Worm (Caenorhabditis elegans) whole organism, young adult: ENCODE measurements around the gene catp-6.

Source experiments
- B0019.2 ChIP-seq: fragments of 200-800 bp; sonication (Bioruptor generic); conservative IDR thresholded peaks from 2 replicates; pipeline ENCODE4 v1.3.6; 2022; ENCODE audit warnings: missing genetic modification reagents, missing genetic modification characterization, missing compliant biosample characterization
- B0261.1 ChIP-seq: sonication (generic microtip); optimal IDR thresholded peaks from 2 replicates; lab custom pipeline; 2016; ENCODE audit warnings: mild to moderate bottlenecking, missing genetic modification characterization, moderate library complexity, missing compliant biosample characterization
- C06A6.2 ChIP-seq: fragments of 200-800 bp; sonication (Bioruptor generic); conservative IDR thresholded peaks from 2 replicates; pipeline ENCODE4 v1.3.6; 2022; ENCODE audit warnings: missing genetic modification characterization, missing compliant biosample characterization
- F22D6.2 ChIP-seq: sonication (generic microtip); optimal IDR thresholded peaks from 2 replicates; lab custom pipeline; 2016; ENCODE audit warnings: mild to moderate bottlenecking, missing genetic modification characterization, missing compliant biosample characterization
- F33H1.4 ChIP-seq: fragments of 200-800 bp; sonication (Bioruptor generic); IDR thresholded peaks from 2 replicates; pipeline ENCODE4 v1.3.6; 2022; ENCODE audit warnings: missing genetic modification reagents, missing genetic modification characterization, missing compliant biosample characterization
- F37B4.10 ChIP-seq: fragments of 200-800 bp; sonication (Bioruptor generic); IDR thresholded peaks from 2 replicates; pipeline ENCODE4 v1.3.6; 2022; ENCODE audit warnings: missing genetic modification characterization, missing compliant biosample characterization
- F39B2.1 ChIP-seq: fragments of 200-800 bp; sonication (Bioruptor generic); IDR thresholded peaks from 2 replicates; pipeline ENCODE4 v1.3.6; 2022; ENCODE audit warnings: missing genetic modification reagents, missing genetic modification characterization, missing compliant biosample characterization
- F52B5.7 ChIP-seq: sonication (generic microtip); optimal IDR thresholded peaks from 2 replicates; lab custom pipeline; 2016; ENCODE audit warnings: mild to moderate bottlenecking, missing genetic modification characterization, missing compliant biosample characterization
- F55B11.4 ChIP-seq: sonication (generic microtip); optimal IDR thresholded peaks from 2 replicates; lab custom pipeline; 2016; ENCODE audit warnings: missing compliant biosample characterization, missing genetic modification characterization, borderline replicate concordance; ENCODE audit not compliant: insufficient read depth
- F57A8.1 ChIP-seq: fragments of 200-800 bp; sonication (Bioruptor generic); optimal IDR thresholded peaks from 2 replicates; lab custom pipeline; 2018; ENCODE audit warnings: mild to moderate bottlenecking, missing genetic modification characterization, moderate library complexity, missing compliant biosample characterization
- K11D2.4 ChIP-seq: fragments of 200-800 bp; sonication (Bioruptor generic); IDR thresholded peaks from 2 replicates; pipeline ENCODE4 v1.3.6; 2022; ENCODE audit warnings: missing genetic modification reagents, missing genetic modification characterization, missing compliant biosample characterization
- T07F8.4 ChIP-seq: sonication (generic microtip); optimal IDR thresholded peaks from 2 replicates; lab custom pipeline; 2016; ENCODE audit warnings: mild to moderate bottlenecking, missing genetic modification characterization, moderate library complexity, missing compliant biosample characterization
- Y56A3A.18 ChIP-seq: fragments of 200-800 bp; sonication (Bioruptor generic); IDR thresholded peaks from 2 replicates; pipeline ENCODE4 v1.3.6; 2022; ENCODE audit warnings: missing genetic modification reagents, missing genetic modification characterization, missing compliant biosample characterization
- Y95B8A.8 ChIP-seq: fragments of 200-800 bp; sonication (Bioruptor generic); IDR thresholded peaks from 2 replicates; pipeline ENCODE4 v1.3.6; 2022; ENCODE audit warnings: missing genetic modification reagents, missing genetic modification characterization, missing compliant biosample characterization
- ZK185.1 ChIP-seq: sonication (generic microtip); optimal IDR thresholded peaks from 2 replicates; lab custom pipeline; 2016; ENCODE audit warnings: mild to moderate bottlenecking, missing genetic modification characterization, missing compliant biosample characterization; ENCODE audit not compliant: poor library complexity, severe bottlenecking
- aptf-3 ChIP-seq: fragments of 200-800 bp; sonication (Bioruptor generic); IDR thresholded peaks from 2 replicates; pipeline ENCODE4 v1.3.6; 2022; ENCODE audit warnings: missing genetic modification characterization, missing compliant biosample characterization
- athp-1 ChIP-seq: sonication (generic microtip); optimal IDR thresholded peaks from 2 replicates; lab custom pipeline; 2017; ENCODE audit warnings: mild to moderate bottlenecking, missing genetic modification characterization, missing compliant biosample characterization
- attf-5 ChIP-seq: fragments of 200-800 bp; sonication (Bioruptor generic); optimal IDR thresholded peaks from 2 replicates; lab custom pipeline; 2018; ENCODE audit warnings: mild to moderate bottlenecking, missing genetic modification characterization, missing compliant biosample characterization
- attf-6 ChIP-seq: fragments of 200-800 bp; sonication (Bioruptor generic); IDR thresholded peaks from 2 replicates; pipeline ENCODE4 v1.3.6; 2022; ENCODE audit warnings: missing genetic modification reagents, missing genetic modification characterization, missing compliant biosample characterization
- bed-2 ChIP-seq: fragments of 200-800 bp; sonication (Bioruptor generic); IDR thresholded peaks from 2 replicates; pipeline ENCODE4 v1.3.6; 2022; ENCODE audit warnings: missing genetic modification reagents, missing genetic modification characterization, missing compliant biosample characterization
- ceh-100 ChIP-seq: fragments of 200-800 bp; sonication (Bioruptor generic); IDR thresholded peaks from 2 replicates; pipeline ENCODE4 v1.3.6; 2022; ENCODE audit warnings: missing genetic modification reagents, missing genetic modification characterization, missing compliant biosample characterization
- ceh-40 ChIP-seq: fragments of 200-800 bp; sonication (Bioruptor generic); IDR thresholded peaks from 2 replicates; pipeline ENCODE4 v1.3.6; 2022; ENCODE audit warnings: missing genetic modification characterization, missing compliant biosample characterization
- ceh-79 ChIP-seq: sonication (generic microtip); optimal IDR thresholded peaks from 2 replicates; lab custom pipeline; 2017; ENCODE audit warnings: mild to moderate bottlenecking, missing genetic modification characterization, missing compliant biosample characterization
- ceh-91 ChIP-seq: fragments of 200-800 bp; sonication (Bioruptor generic); IDR thresholded peaks from 2 replicates; pipeline ENCODE4 v1.3.6; 2022; ENCODE audit warnings: missing genetic modification reagents, missing genetic modification characterization, missing compliant biosample characterization
- chd-7 ChIP-seq: sonication (generic microtip); optimal IDR thresholded peaks from 2 replicates; lab custom pipeline; 2016; ENCODE audit warnings: mild to moderate bottlenecking, missing genetic modification characterization, moderate library complexity, missing compliant biosample characterization
- efl-1 ChIP-seq: fragments of 150-350 bp; optimal IDR thresholded peaks from 2 replicates; lab custom pipeline; 2014; ENCODE audit warnings: missing biosample characterization, missing genetic modification reagents, missing genetic modification characterization
- egl-18 ChIP-seq: fragments of 200-800 bp; sonication (Bioruptor generic); IDR thresholded peaks from 2 replicates; pipeline ENCODE4 v1.3.6; 2022; ENCODE audit warnings: missing genetic modification reagents, missing genetic modification characterization, missing compliant biosample characterization
- fkh-3 ChIP-seq: sonication (generic microtip); optimal IDR thresholded peaks from 2 replicates; lab custom pipeline; 2016; ENCODE audit warnings: mild to moderate bottlenecking, missing genetic modification characterization, missing compliant biosample characterization
- lag-1 ChIP-seq: fragments of 200-800 bp; sonication (Bioruptor generic); IDR thresholded peaks from 2 replicates; pipeline ENCODE4 v1.3.6; 2022; ENCODE audit warnings: missing genetic modification reagents, missing genetic modification characterization, missing compliant biosample characterization
- lin-40 ChIP-seq: sonication (generic microtip); optimal IDR thresholded peaks from 2 replicates; lab custom pipeline; 2016; ENCODE audit warnings: missing genetic modification characterization, mild to moderate bottlenecking, missing compliant biosample characterization, missing genotype, missing genetic modification reagents
- madf-3 ChIP-seq: fragments of 200-800 bp; sonication (Bioruptor generic); IDR thresholded peaks from 2 replicates; pipeline ENCODE4 v1.3.6; 2022; ENCODE audit warnings: missing genetic modification reagents, missing genetic modification characterization, missing compliant biosample characterization
- mcd-1 ChIP-seq: fragments of 200-800 bp; sonication (Bioruptor generic); IDR thresholded peaks from 2 replicates; pipeline ENCODE4 v1.3.6; 2022; ENCODE audit warnings: missing genetic modification reagents, missing genetic modification characterization, missing compliant biosample characterization
- nhr-27 ChIP-seq: fragments of 200-800 bp; sonication (Bioruptor generic); optimal IDR thresholded peaks from 2 replicates; lab custom pipeline; 2018; ENCODE audit warnings: mild to moderate bottlenecking, missing genetic modification characterization, moderate library complexity, missing compliant biosample characterization
- nhr-90 ChIP-seq: sonication (generic microtip); optimal IDR thresholded peaks from 2 replicates; lab custom pipeline; 2016; ENCODE audit warnings: missing genotype, mild to moderate bottlenecking, missing genetic modification characterization, missing compliant biosample characterization
- pbrm-1 ChIP-seq: fragments of 200-800 bp; sonication (Bioruptor generic); IDR thresholded peaks from 2 replicates; pipeline ENCODE4 v1.3.6; 2022; ENCODE audit warnings: missing genetic modification reagents, missing genetic modification characterization, missing compliant biosample characterization
- sea-2 ChIP-seq: fragments of 200-800 bp; sonication (Bioruptor generic); IDR thresholded peaks from 2 replicates; pipeline ENCODE4 v1.3.6; 2022; ENCODE audit warnings: missing genetic modification characterization, missing compliant biosample characterization
- snpc-4 ChIP-seq, 5 experiments: fragments of 150-350 bp in 1 of 5; sonication (generic microtip) in 4 of 5; optimal IDR thresholded peaks; 2 replicates each; lab custom pipeline; 2014 to 2018; ENCODE audit warnings: missing genetic modification characterization in 5 of 5, missing biosample characterization in 3 of 5, antibody characterized with exemption in 2 of 5, mild to moderate bottlenecking in 2 of 5, missing compliant biosample characterization in 2 of 5, missing genotype in 2 of 5, moderate library complexity in 2 of 5, missing genetic modification reagents in 1 of 5
- tbp1 ChIP-seq: fragments of 200-800 bp; sonication (Bioruptor generic); optimal IDR thresholded peaks from 2 replicates; lab custom pipeline; 2018; ENCODE audit warnings: mild to moderate bottlenecking, missing genetic modification characterization, missing compliant biosample characterization
- tlf-1 ChIP-seq: fragments of 200-800 bp; sonication (Bioruptor generic); optimal IDR thresholded peaks from 2 replicates; lab custom pipeline; 2018; ENCODE audit warnings: mild to moderate bottlenecking, missing genetic modification characterization, missing compliant biosample characterization
- xnd-1 ChIP-seq: sonication (generic microtip); optimal IDR thresholded peaks from 2 replicates; lab custom pipeline; 2016; ENCODE audit warnings: missing genotype, missing genetic modification reagents, missing genetic modification characterization, missing compliant biosample characterization
- zfh-2 ChIP-seq: fragments of 200-800 bp; sonication (Bioruptor generic); conservative IDR thresholded peaks from 2 replicates; pipeline ENCODE4 v1.3.6; 2022; ENCODE audit warnings: missing genetic modification reagents, missing genetic modification characterization, missing compliant biosample characterization
- zim-3 ChIP-seq: sonication (generic microtip); optimal IDR thresholded peaks from 2 replicates; lab custom pipeline; 2017; ENCODE audit warnings: mild to moderate bottlenecking, missing genetic modification characterization, moderate library complexity, missing compliant biosample characterization
- ztf-22 ChIP-seq: fragments of 200-800 bp; sonication (Bioruptor generic); optimal IDR thresholded peaks from 2 replicates; lab custom pipeline; 2018; ENCODE audit warnings: mild to moderate bottlenecking, missing genetic modification characterization, moderate library complexity, missing compliant biosample characterization
- ztf-26 ChIP-seq: sonication (generic microtip); optimal IDR thresholded peaks from 2 replicates; lab custom pipeline; 2017; ENCODE audit warnings: missing genetic modification characterization, missing compliant biosample characterization

catp-6 gene

ce11 chrIV:9836317-9836716 lies 11.9 kb upstream of the catp-6 start, which contains the start of gene msp-81:
msp-81 (minus strand) TSS chrIV:9836417.
- TF ChIP-seq efl-1 (GFP tag; lab: Kevin White, UChicago) (no peak), ceh-40 (GFP tag; lab: Robert Waterston, UW) (no peak)

ce11 chrIV:9833337-9833736 lies 9.0 kb upstream of the catp-6 start:
- TF ChIP-seq F22D6.2 (tag; lab: Kevin White, UChicago) (no peak), ztf-22 (no peak), Y95B8A.8 (no peak), nhr-90 (tag; lab: Kevin White, UChicago) (no peak), ZK185.1 (no peak), C06A6.2 (no peak), B0019.2 (GFP tag; lab: Robert Waterston, UW) (no peak), T07F8.4 (tag; lab: Kevin White, UChicago) (no peak), F52B5.7 (no peak), fkh-3 (tag; lab: Kevin White, UChicago) (no peak), bed-2 (no peak), F55B11.4 (no peak)

- no peak for TF ChIP-seq chd-7 (tag; lab: Kevin White, UChicago)
- TF ChIP-seq F39B2.1 (GFP tag; lab: Robert Waterston, UW), result no peak
- TF ChIP-seq K11D2.4 (GFP tag; lab: Robert Waterston, UW), result no peak
- TF ChIP-seq ceh-79 (tag; lab: Kevin White, UChicago), result no peak
- no peak for TF ChIP-seq B0261.1 (tag; lab: Kevin White, UChicago)
- TF ChIP-seq F55B11.4, result no peak
- no peak for TF ChIP-seq xnd-1
Observed at ce11 chrIV:9832586-9832985, 8.2 kb upstream of the catp-6 start, which contains the start of gene kin-21. kin-21 (plus strand) TSS chrIV:9832886.

ce11 chrIV:9825196-9825744 lies 890 bp upstream of the catp-6 start, which contains the start of gene mtr-4:
mtr-4 (plus strand) TSS chrIV:9825694.
- TF ChIP-seq attf-6 (GFP tag; lab: Robert Waterston, UW) (0 out of 2 replicates have a peak, but pooled peaks have one; percentile 17), ztf-26 (tag; lab: Kevin White, UChicago) (no peak), madf-3 (peak; percentile 64; the same call in 1 of the 2 replicates), tlf-1 (GFP tag; lab: Kevin White, UChicago) (no peak), F22D6.2 (tag; lab: Kevin White, UChicago) (no peak), ceh-40 (GFP tag; lab: Robert Waterston, UW) (no peak), zim-3 (tag; lab: Kevin White, UChicago) (no peak), zfh-2 (GFP tag; lab: Robert Waterston, UW) (no peak), athp-1 (tag; lab: Kevin White, UChicago) (peak; percentile 34), F33H1.4 (GFP tag; lab: Robert Waterston, UW) (peak; percentile 96), lag-1 (GFP tag; lab: Robert Waterston, UW) (no peak), pbrm-1 (GFP tag; lab: Robert Waterston, UW) (peak; percentile 53; the same call in 1 of the 2 replicates), efl-1 (GFP tag; lab: Kevin White, UChicago) (peak; percentile 74), attf-5 (GFP tag; lab: Kevin White, UChicago) (peak; percentile 71), snpc-4 (GFP tag; optimal IDR thresholded peaks at IDR 0.05; lab: Kevin White, UChicago) (peak; percentile 64), snpc-4 (tag; optimal IDR thresholded peaks at IDR 0.05; lab: Kevin White, UChicago) (peak in 3 of 4 experiments; percentile 9 to 71 (median 69)), sea-2 (GFP tag; lab: Robert Waterston, UW) (no peak), ceh-91 (GFP tag; lab: Robert Waterston, UW) (peak; percentile 77), mcd-1 (peak; percentile 91), tbp1 (GFP tag; lab: Kevin White, UChicago) (peak; percentile 30), F57A8.1 (GFP tag; lab: Kevin White, UChicago) (no peak), lin-40 (tag; lab: Kevin White, UChicago) (no peak), egl-18 (GFP tag; lab: Robert Waterston, UW) (no peak), xnd-1 (peak; percentile 93), ceh-100 (GFP tag; lab: Robert Waterston, UW) (peak; percentile 43), nhr-27 (tag; lab: Kevin White, UChicago) (no peak), F37B4.10 (GFP tag; lab: Robert Waterston, UW) (no peak), Y56A3A.18 (no peak), aptf-3 (GFP tag; lab: Robert Waterston, UW) (no peak)
